Fruit fly (Drosophila melanogaster) whole organism, embryonic: Measurements from ENCODE around the gene CRAT.

Experiments used
- Abd-B ChIP-seq: fragments of 200-800 bp; sonication (Bioruptor generic); optimal IDR thresholded peaks from 2 replicates; lab custom pipeline; 2018; ENCODE audit warnings: missing biosample characterization, mild to moderate bottlenecking, missing genetic modification characterization, moderate library complexity
- Awh ChIP-seq: fragments of 200-800 bp; sonication (Bioruptor generic); IDR thresholded peaks from 2 replicates; pipeline ENCODE4, ENCODE4 v1.3.6; 2022; ENCODE audit warnings: missing biosample characterization, missing genetic modification characterization
- B-H1 ChIP-seq: fragments of 200-800 bp; sonication (Bioruptor generic); IDR thresholded peaks from 3 replicates; pipeline ENCODE4 v1.3.6; 2022; ENCODE audit warnings: missing biosample characterization, missing genetic modification characterization
- CG11504 ChIP-seq: fragments of 200-800 bp; sonication (Bioruptor generic); optimal IDR thresholded peaks from 3 replicates; lab custom pipeline; 2019; ENCODE audit warnings: missing biosample characterization, mild to moderate bottlenecking, missing genetic modification characterization, moderate library complexity
- CG13424 ChIP-seq: fragments of 200-800 bp; sonication (Bioruptor generic); optimal IDR thresholded peaks from 2 replicates; lab custom pipeline; 2019; ENCODE audit warnings: missing biosample characterization, mild to moderate bottlenecking, missing genetic modification characterization, moderate library complexity
- CG15696 ChIP-seq: fragments of 200-800 bp; sonication (Bioruptor generic); optimal IDR thresholded peaks from 2 replicates; lab custom pipeline; 2019; ENCODE audit warnings: missing biosample characterization, mild to moderate bottlenecking, missing genetic modification characterization, moderate library complexity
- CG17328 ChIP-seq: fragments of 200-800 bp; sonication (Bioruptor generic); IDR thresholded peaks from 2 replicates; pipeline ENCODE4 v1.3.6; 2022; ENCODE audit warnings: missing biosample characterization, missing genetic modification characterization
- CG17829 ChIP-seq: fragments of 200-800 bp; optimal IDR thresholded peaks from 2 replicates; lab custom pipeline; 2019; ENCODE audit warnings: missing biosample characterization, mild to moderate bottlenecking, missing genetic modification characterization, moderate library complexity
- CG31224 ChIP-seq: fragments of 200-800 bp; sonication (Bioruptor generic); IDR thresholded peaks from 2 replicates; pipeline ENCODE4 v1.3.6; 2022; ENCODE audit warnings: missing biosample characterization, missing genetic modification characterization
- CG34224 ChIP-seq: fragments of 200-800 bp; sonication (Bioruptor generic); IDR thresholded peaks from 3 replicates; pipeline ENCODE4 v1.3.6; 2022; ENCODE audit warnings: missing biosample characterization, missing genetic modification characterization; ENCODE audit not compliant: partially characterized antibody
- CG4707 ChIP-seq: fragments of 200-800 bp; sonication (Bioruptor generic); optimal IDR thresholded peaks from 2 replicates; lab custom pipeline; 2018; ENCODE audit warnings: missing biosample characterization, mild to moderate bottlenecking, missing genetic modification characterization, moderate library complexity
- CG6654 ChIP-seq: fragments of 200-800 bp; sonication (Bioruptor generic); optimal IDR thresholded peaks from 2 replicates; lab custom pipeline; 2017; ENCODE audit warnings: missing biosample characterization, mild to moderate bottlenecking, missing genetic modification characterization
- CG8290 ChIP-seq, 3 experiments: fragments of 200-800 bp; sonication (Bioruptor generic); optimal IDR thresholded peaks; 2 replicates each; lab custom pipeline; 2016 to 2019; ENCODE audit warnings: missing biosample characterization in 3 of 3, missing genetic modification characterization in 3 of 3, mild to moderate bottlenecking in 2 of 3, moderate library complexity in 1 of 3
- CG9437 ChIP-seq: fragments of 200-800 bp; sonication (Bioruptor generic); optimal IDR thresholded peaks from 2 replicates; lab custom pipeline; 2018; ENCODE audit warnings: missing biosample characterization, mild to moderate bottlenecking, missing genetic modification characterization
- CG9727 ChIP-seq: fragments of 200-800 bp; sonication (Bioruptor generic); optimal IDR thresholded peaks from 3 replicates; lab custom pipeline; 2017; ENCODE audit warnings: missing biosample characterization, mild to moderate bottlenecking, missing genetic modification characterization
- CG9817 ChIP-seq: fragments of 200-800 bp; sonication (Bioruptor generic); optimal IDR thresholded peaks from 2 replicates; lab custom pipeline; 2018; ENCODE audit warnings: missing biosample characterization, mild to moderate bottlenecking, missing genetic modification characterization, moderate library complexity
- CG9876 ChIP-seq: fragments of 200-800 bp; sonication (Bioruptor generic); optimal IDR thresholded peaks from 2 replicates; lab custom pipeline; 2016; ENCODE audit warnings: missing biosample characterization, missing genetic modification characterization
- CkIIα-i1 ChIP-seq: fragments of 200-800 bp; sonication (Bioruptor generic); IDR thresholded peaks from 2 replicates; pipeline ENCODE4 v1.3.6; 2022; ENCODE audit warnings: missing biosample characterization, missing genetic modification characterization
- CoRest ChIP-seq: fragments of 200-800 bp; sonication (Bioruptor generic); optimal IDR thresholded peaks from 3 replicates; lab custom pipeline; 2018; ENCODE audit warnings: missing biosample characterization, mild to moderate bottlenecking, missing genetic modification characterization, moderate library complexity
- Dref ChIP-seq: fragments of 200-800 bp; sonication (Bioruptor generic); IDR thresholded peaks from 2 replicates; pipeline ENCODE4 v1.3.6; 2022; ENCODE audit warnings: missing biosample characterization, missing genetic modification characterization
- Drgx ChIP-seq: fragments of 200-800 bp; sonication (Bioruptor generic); IDR thresholded peaks from 2 replicates; pipeline ENCODE4 v1.3.6; 2022; ENCODE audit warnings: missing biosample characterization, missing genetic modification characterization
- E2f2 ChIP-seq: fragments of 200-800 bp; sonication (Bioruptor generic); IDR thresholded peaks from 2 replicates; pipeline ENCODE4 v1.3.6; 2022; ENCODE audit warnings: missing biosample characterization, missing genetic modification characterization
- Elba2 ChIP-seq: fragments of 200-800 bp; sonication (Bioruptor generic); optimal IDR thresholded peaks from 3 replicates; lab custom pipeline; 2016; ENCODE audit warnings: missing biosample characterization, missing genetic modification characterization
- Hr78 ChIP-seq, 2 experiments: fragments of 200-800 bp in 1 of 2; fragments of >200 bp in 1 of 2; sonication (Bioruptor generic) in 1 of 2; optimal IDR thresholded peaks; 2 replicates each; lab custom pipeline; 2017 to 2019; ENCODE audit warnings: missing biosample characterization in 2 of 2, missing genetic modification characterization in 2 of 2, mild to moderate bottlenecking in 1 of 2, moderate library complexity in 1 of 2
- Hsf ChIP-seq: fragments of 200-800 bp; sonication (Bioruptor generic); optimal IDR thresholded peaks from 3 replicates; lab custom pipeline; 2016; ENCODE audit warnings: missing biosample characterization, missing genetic modification characterization
- Myb ChIP-seq: fragments of 200-800 bp; sonication (Bioruptor generic); optimal IDR thresholded peaks from 2 replicates; lab custom pipeline; 2016; ENCODE audit warnings: missing biosample characterization, missing genetic modification characterization
- Sin3A ChIP-seq: fragments of >200 bp; optimal IDR thresholded peaks from 2 replicates; lab custom pipeline; 2018
- Six4 ChIP-seq: fragments of 200-800 bp; sonication (Bioruptor generic); optimal IDR thresholded peaks from 2 replicates; lab custom pipeline; 2016; ENCODE audit warnings: missing biosample characterization, missing genetic modification characterization
- Taf1 ChIP-seq: fragments of 200-800 bp; sonication (Bioruptor generic); IDR thresholded peaks from 2 replicates; pipeline ENCODE4 v1.3.6; 2022; ENCODE audit warnings: missing biosample characterization, missing genetic modification characterization
- Xbp1 ChIP-seq: fragments of 200-800 bp; sonication (Bioruptor generic); optimal IDR thresholded peaks from 3 replicates; lab custom pipeline; 2016; ENCODE audit warnings: missing biosample characterization, mild to moderate bottlenecking, missing genetic modification characterization
- Xrp1 ChIP-seq: fragments of 200-800 bp; sonication (Bioruptor generic); IDR thresholded peaks from 2 replicates; pipeline ENCODE4 v1.3.6; 2022; ENCODE audit warnings: missing biosample characterization, missing genetic modification characterization
- YL-1 ChIP-seq: fragments of 200-800 bp; sonication (Bioruptor generic); optimal IDR thresholded peaks from 3 replicates; lab custom pipeline; 2017; ENCODE audit warnings: missing biosample characterization, mild to moderate bottlenecking, missing genetic modification characterization
- aop ChIP-seq: fragments of 200-800 bp; sonication (Bioruptor generic); IDR thresholded peaks from 2 replicates; pipeline ENCODE4 v1.3.6; 2022; ENCODE audit warnings: missing biosample characterization, missing genetic modification characterization
- caup ChIP-seq: fragments of 200-800 bp; sonication (Bioruptor generic); optimal IDR thresholded peaks from 3 replicates; lab custom pipeline; 2017; ENCODE audit warnings: missing biosample characterization, mild to moderate bottlenecking, missing genetic modification characterization, moderate library complexity; ENCODE audit not compliant: severe bottlenecking
- ci ChIP-seq: fragments of 200-800 bp; sonication (Bioruptor generic); IDR thresholded peaks from 3 replicates; pipeline ENCODE4 v1.3.6; 2022; ENCODE audit warnings: missing biosample characterization, missing genetic modification characterization
- crp ChIP-seq, 2 experiments: fragments of 200-800 bp; sonication (Bioruptor generic); optimal IDR thresholded peaks; 2 replicates in 1 of 2; 3 replicates in 1 of 2; lab custom pipeline; 2017; ENCODE audit warnings: missing biosample characterization in 2 of 2, missing genetic modification characterization in 2 of 2, mild to moderate bottlenecking in 1 of 2, moderate library complexity in 1 of 2
- dm ChIP-seq: fragments of 200-800 bp; sonication (Bioruptor generic); optimal IDR thresholded peaks from 3 replicates; lab custom pipeline; 2016; ENCODE audit warnings: missing biosample characterization, missing genetic modification characterization
- grn ChIP-seq: fragments of 200-800 bp; sonication (Bioruptor generic); optimal IDR thresholded peaks from 3 replicates; lab custom pipeline; 2017; ENCODE audit warnings: missing biosample characterization, missing genetic modification characterization
- gro ChIP-seq: fragments of 200-800 bp; sonication (Bioruptor generic); optimal IDR thresholded peaks from 2 replicates; lab custom pipeline; 2016; ENCODE audit warnings: missing biosample characterization, missing genetic modification characterization
- gsb-n ChIP-seq: fragments of 200-800 bp; sonication (Bioruptor generic); optimal IDR thresholded peaks from 3 replicates; lab custom pipeline; 2018; ENCODE audit warnings: missing biosample characterization, mild to moderate bottlenecking, missing genetic modification characterization
- kah ChIP-seq: fragments of 200-800 bp; sonication (Bioruptor generic); optimal IDR thresholded peaks from 2 replicates; lab custom pipeline; 2018; ENCODE audit warnings: missing biosample characterization, mild to moderate bottlenecking, missing genetic modification characterization
- luna ChIP-seq: fragments of 200-800 bp; sonication (Bioruptor generic); optimal IDR thresholded peaks from 2 replicates; lab custom pipeline; 2016; ENCODE audit warnings: missing biosample characterization, missing genetic modification characterization
- odd ChIP-seq: fragments of 200-800 bp; sonication (Bioruptor generic); optimal IDR thresholded peaks from 2 replicates; lab custom pipeline; 2017; ENCODE audit warnings: missing biosample characterization, mild to moderate bottlenecking, missing genetic modification characterization
- phol ChIP-seq: fragments of 200-800 bp; sonication (Bioruptor generic); optimal IDR thresholded peaks from 3 replicates; lab custom pipeline; 2018; ENCODE audit warnings: missing biosample characterization, mild to moderate bottlenecking, missing genetic modification characterization, moderate library complexity
- seq ChIP-seq: fragments of 200-800 bp; sonication (Bioruptor generic); IDR thresholded peaks from 2 replicates; pipeline ENCODE4 v1.3.6; 2022; ENCODE audit warnings: missing biosample characterization, missing genetic modification characterization
- sna ChIP-seq: fragments of 200-800 bp; sonication (Bioruptor generic); IDR thresholded peaks from 2 replicates; pipeline ENCODE4 v1.3.6; 2022; ENCODE audit warnings: missing biosample characterization, missing genetic modification characterization; ENCODE audit not compliant: partially characterized antibody
- ssp ChIP-seq: fragments of 200-800 bp; sonication (Bioruptor generic); IDR thresholded peaks from 2 replicates; pipeline ENCODE4 v1.3.6; 2022; ENCODE audit warnings: missing biosample characterization, missing genetic modification characterization
- sug ChIP-seq: fragments of 200-800 bp; optimal IDR thresholded peaks from 2 replicates; lab custom pipeline; 2019; ENCODE audit warnings: missing biosample characterization, mild to moderate bottlenecking, missing genetic modification characterization, moderate library complexity
- tap ChIP-seq: fragments of 200-800 bp; optimal IDR thresholded peaks from 3 replicates; lab custom pipeline; 2019; ENCODE audit warnings: missing biosample characterization, mild to moderate bottlenecking, missing genetic modification characterization, moderate library complexity
- zfh1 ChIP-seq: fragments of 200-800 bp; sonication (Bioruptor generic); IDR thresholded peaks from 3 replicates; pipeline ENCODE4 v1.3.6; 2022; ENCODE audit warnings: missing biosample characterization, missing genetic modification characterization

The CRAT gene

dm6 chr3R:6345814-6346213, 30.0 kb downstream of the CRAT start, which contains the start of the genes SmD2 and CG18048 (continued):
- TF ChIP-seq sug (tag; lab: Kevin White, UChicago) (peak; percentile 40), odd (GFP tag; lab: Kevin White, UChicago) (no peak), Elba2 (GFP tag; lab: Kevin White, UChicago) (peak; percentile 91), CG13424 (tag; lab: Kevin White, UChicago) (peak; percentile 32), CG17829 (tag; lab: Kevin White, UChicago) (peak; percentile 45), kah (GFP tag; lab: Kevin White, UChicago) (no peak), CG9437 (no peak), CkIIα-i1 (no peak), sna (GFP tag; lab: Robert Waterston, UW) (peak; percentile 72), Hr78 (GFP tag; optimal IDR thresholded peaks at IDR 0.05; lab: Kevin White, UChicago) (no peak), E2f2 (GFP tag; lab: Robert Waterston, UW) (peak; percentile 64), CG9727 (peak; percentile 14), Abd-B (GFP tag; lab: Kevin White, UChicago) (peak; percentile 5), seq (GFP tag; lab: Robert Waterston, UW) (no peak), crp (GFP tag; optimal IDR thresholded peaks at IDR 0.05; lab: Kevin White, UChicago) (no peak), CG9817 (tag; lab: Kevin White, UChicago) (peak; percentile 15), CoRest (tag; lab: Kevin White, UChicago) (peak; percentile 59), Xbp1 (GFP tag; lab: Kevin White, UChicago) (peak; percentile 8), ci (GFP tag; lab: Robert Waterston, UW) (no peak), luna (GFP tag; lab: Kevin White, UChicago) (no peak), aop (no peak), gsb-n (tag; lab: Kevin White, UChicago) (no peak), zfh1 (GFP tag; lab: Robert Waterston, UW) (no peak), Six4 (no peak), Taf1 (GFP tag; lab: Robert Waterston, UW) (no peak), tap (tag; lab: Kevin White, UChicago) (no peak), CG9876 (no peak), Dref (GFP tag; lab: Robert Waterston, UW) (peak; percentile 31), YL-1 (GFP tag; lab: Kevin White, UChicago) (peak; percentile 82), CG8290 (GFP tag; optimal IDR thresholded peaks at IDR 0.05; lab: Kevin White, UChicago) (peak; percentile 10), CG8290 (tag; optimal IDR thresholded peaks at IDR 0.05; lab: Kevin White, UChicago) (no peak), CG15696 (tag; lab: Kevin White, UChicago) (no peak), CG4707 (GFP tag; lab: Kevin White, UChicago) (no peak)
- TF ChIP-seq, all 482 proteins: peak for 106

dm6 chr3R:6343396-6344239, 32.2 kb downstream of the CRAT start, which contains the start of gene CG17919:
TSS of gene CG17919 (plus strand) at chr3R:6344029.
- TF ChIP-seq CG11504 (peak; percentile 38), Hsf (GFP tag; lab: Kevin White, UChicago) (no peak), CG31224 (GFP tag; lab: Robert Waterston, UW) (no peak), caup (GFP tag; lab: Kevin White, UChicago) (no peak), CG17328 (GFP tag; lab: Robert Waterston, UW) (no peak), Myb (GFP tag; lab: Kevin White, UChicago) (no peak), grn (peak; percentile 91), Xrp1 (no peak), Drgx (GFP tag; lab: Robert Waterston, UW) (0 out of 2 replicates have a peak, but pooled peaks have one; percentile 9), gro (GFP tag; lab: Kevin White, UChicago) (no peak), CG34224 (GFP tag; lab: Robert Waterston, UW) (no peak), Sin3A (lab: Kevin White, UChicago) (no peak), Awh (GFP tag; lab: Robert Waterston, UW) (no peak), ssp (GFP tag; lab: Robert Waterston, UW) (no peak), phol (peak; percentile 1), dm (GFP tag; lab: Kevin White, UChicago) (no peak), B-H1 (GFP tag; lab: Robert Waterston, UW) (no peak), CG6654 (GFP tag; lab: Kevin White, UChicago) (no peak)
